Worm (Caenorhabditis elegans) whole organism, L1 larva: ENCODE results near the gene C25F6.1.

Source experiments
- C04F5.9 ChIP-seq: sonication (generic microtip); optimal IDR thresholded peaks from 2 replicates; lab custom pipeline; 2016; ENCODE audit warnings: missing genetic modification characterization, missing compliant biosample characterization
- F16B12.6 ChIP-seq: fragments of 150-350 bp; optimal IDR thresholded peaks from 2 replicates; lab custom pipeline; 2014; ENCODE audit warnings: missing biosample characterization, missing genetic modification characterization
- Y116A8C.19 ChIP-seq: sonication (generic microtip); optimal IDR thresholded peaks from 2 replicates; lab custom pipeline; 2016; ENCODE audit warnings: missing compliant biosample characterization, missing genetic modification characterization, borderline replicate concordance
- blmp-1 ChIP-seq: fragments of 150-350 bp; optimal IDR thresholded peaks from 2 replicates; lab custom pipeline; 2014; ENCODE audit warnings: missing biosample characterization, missing genetic modification characterization
- ceh-8 ChIP-seq: fragments of 200-800 bp; sonication (Bioruptor generic); optimal IDR thresholded peaks from 2 replicates; lab custom pipeline; 2018; ENCODE audit warnings: mild to moderate bottlenecking, missing genetic modification characterization, moderate library complexity, missing compliant biosample characterization
- ceh-82 ChIP-seq, 3 experiments: fragments of 150-350 bp in 1 of 3; sonication (generic microtip) in 2 of 3; optimal IDR thresholded peaks; 2 replicates each; lab custom pipeline; 2014 to 2017; ENCODE audit warnings: missing biosample characterization in 3 of 3, missing genetic modification characterization in 3 of 3
- ceh-90 ChIP-seq: sonication (generic microtip); optimal IDR thresholded peaks from 2 replicates; lab custom pipeline; 2016; ENCODE audit warnings: missing genetic modification characterization, missing compliant biosample characterization
- dpl-1 ChIP-seq, 3 experiments: fragments of 150-350 bp in 2 of 3; sonication (generic microtip) in 1 of 3; optimal IDR thresholded peaks; 2 replicates each; lab custom pipeline; 2014 to 2017; ENCODE audit warnings: missing biosample characterization in 3 of 3, missing genetic modification characterization in 3 of 3, missing genetic modification reagents in 3 of 3
- egl-13 ChIP-seq: sonication (generic microtip); optimal IDR thresholded peaks from 2 replicates; lab custom pipeline; 2016; ENCODE audit warnings: missing genotype, missing genetic modification reagents, missing genetic modification characterization, missing compliant biosample characterization
- elt-2 ChIP-seq: sonication (generic microtip); optimal IDR thresholded peaks from 2 replicates; lab custom pipeline; 2016; ENCODE audit warnings: missing genetic modification characterization, mild to moderate bottlenecking, inconsistent platforms, missing compliant biosample characterization, missing genetic modification reagents
- elt-3 ChIP-seq, 6 experiments: fragments of 150-350 bp in 1 of 6; sonication (generic microtip); optimal IDR thresholded peaks; 2 replicates each; lab custom pipeline; 2017 to 2018; ENCODE audit warnings: missing biosample characterization in 6 of 6, missing genetic modification characterization in 6 of 6, inconsistent platforms in 1 of 6
- fkh-8 ChIP-seq: sonication (generic microtip); optimal IDR thresholded peaks from 2 replicates; lab custom pipeline; 2016; ENCODE audit warnings: mild to moderate bottlenecking, missing genetic modification characterization, missing compliant biosample characterization
- grh-1 ChIP-seq: fragments of 200-800 bp; sonication (Bioruptor generic); IDR thresholded peaks from 2 replicates; pipeline ENCODE4 v1.3.6; 2022; ENCODE audit warnings: missing genetic modification reagents, missing genetic modification characterization, missing compliant biosample characterization
- hlh-17 ChIP-seq: fragments of 200-800 bp; sonication (Bioruptor generic); optimal IDR thresholded peaks from 2 replicates; lab custom pipeline; 2018; ENCODE audit warnings: missing genetic modification characterization, mild to moderate bottlenecking, missing compliant biosample characterization, moderate library complexity, borderline replicate concordance
- hlh-4 ChIP-seq: sonication (generic microtip); optimal IDR thresholded peaks from 2 replicates; lab custom pipeline; 2016; ENCODE audit warnings: mild to moderate bottlenecking, missing genetic modification characterization, missing compliant biosample characterization
- isw-1 ChIP-seq: fragments of 200-800 bp; sonication (Bioruptor generic); IDR thresholded peaks from 2 replicates; pipeline ENCODE4 v1.3.6; 2022; ENCODE audit warnings: missing genetic modification characterization, missing compliant biosample characterization
- lin-13 ChIP-seq: fragments of 150-350 bp; optimal IDR thresholded peaks from 2 replicates; lab custom pipeline; 2014; ENCODE audit warnings: missing biosample characterization, missing genetic modification reagents, missing genetic modification characterization
- lin-14 ChIP-seq: fragments of 200-800 bp; sonication (Bioruptor generic); optimal IDR thresholded peaks from 2 replicates; lab custom pipeline; 2018; ENCODE audit warnings: mild to moderate bottlenecking, missing genetic modification characterization, moderate library complexity, missing compliant biosample characterization
- lin-35 ChIP-seq, 2 experiments: fragments of 150-350 bp; optimal IDR thresholded peaks; 2 replicates each; lab custom pipeline; 2014; ENCODE audit warnings: missing biosample characterization in 2 of 2, missing genetic modification characterization in 2 of 2, missing genetic modification reagents in 2 of 2
- mdl-1 ChIP-seq, 2 experiments: fragments of 150-350 bp; optimal IDR thresholded peaks; 2 replicates each; lab custom pipeline; 2014 to 2017; ENCODE audit warnings: missing biosample characterization in 2 of 2, missing genetic modification characterization in 2 of 2, inconsistent platforms in 1 of 2
- mef-2 ChIP-seq: fragments of 150-350 bp; optimal IDR thresholded peaks from 2 replicates; lab custom pipeline; 2014; ENCODE audit warnings: missing biosample characterization, missing genetic modification characterization
- mep-1 ChIP-seq: fragments of 150-350 bp; optimal IDR thresholded peaks from 2 replicates; lab custom pipeline; 2014; ENCODE audit warnings: missing biosample characterization, missing genetic modification characterization
- nhr-11 ChIP-seq: fragments of 150-350 bp; optimal IDR thresholded peaks from 2 replicates; lab custom pipeline; 2014; ENCODE audit warnings: missing biosample characterization, missing genetic modification characterization
- nhr-19 ChIP-seq: fragments of 200-800 bp; sonication (Bioruptor generic); conservative IDR thresholded peaks from 2 replicates; pipeline ENCODE4 v1.3.6; 2022; ENCODE audit warnings: missing genetic modification characterization, missing compliant biosample characterization
- nhr-20 ChIP-seq: sonication (generic microtip); optimal IDR thresholded peaks from 2 replicates; lab custom pipeline; 2016; ENCODE audit warnings: mild to moderate bottlenecking, missing genetic modification characterization, missing compliant biosample characterization
- nhr-71 ChIP-seq: sonication (generic microtip); optimal IDR thresholded peaks from 2 replicates; lab custom pipeline; 2016; ENCODE audit warnings: mild to moderate bottlenecking, missing genetic modification characterization, moderate library complexity, missing compliant biosample characterization
- nhr-76 ChIP-seq: sonication (generic microtip); optimal IDR thresholded peaks from 2 replicates; lab custom pipeline; 2017; ENCODE audit warnings: missing biosample characterization, missing genetic modification characterization
- nhr-77 ChIP-seq: fragments of 150-350 bp; optimal IDR thresholded peaks from 2 replicates; lab custom pipeline; 2014; ENCODE audit warnings: missing biosample characterization, missing genetic modification characterization
- nhr-84 ChIP-seq: sonication (generic microtip); optimal IDR thresholded peaks from 2 replicates; lab custom pipeline; 2017; ENCODE audit warnings: missing biosample characterization, missing genetic modification characterization
- nhr-85 ChIP-seq: sonication (generic microtip); peaks from one replicate; lab custom pipeline; 2016; ENCODE audit warnings: missing genetic modification characterization, inconsistent platforms, missing compliant biosample characterization
- nhr-90 ChIP-seq: sonication (generic microtip); optimal IDR thresholded peaks from 2 replicates; lab custom pipeline; 2016; ENCODE audit warnings: mild to moderate bottlenecking, missing genetic modification characterization, missing compliant biosample characterization; ENCODE audit not compliant: poor library complexity
- pag-3 ChIP-seq: sonication (generic microtip); optimal IDR thresholded peaks from 2 replicates; lab custom pipeline; 2017; ENCODE audit warnings: missing genetic modification characterization, mild to moderate bottlenecking, missing compliant biosample characterization, antibody characterized with exemption, borderline replicate concordance; ENCODE audit not compliant: insufficient read depth
- pax-3 ChIP-seq: fragments of 200-800 bp; sonication (Bioruptor generic); optimal IDR thresholded peaks from 2 replicates; lab custom pipeline; 2018; ENCODE audit warnings: mild to moderate bottlenecking, missing genetic modification characterization, moderate library complexity, missing compliant biosample characterization
- rnt-1 ChIP-seq: sonication (generic microtip); optimal IDR thresholded peaks from 2 replicates; lab custom pipeline; 2016; ENCODE audit warnings: mild to moderate bottlenecking, missing genetic modification characterization, moderate library complexity, missing compliant biosample characterization
- snpc-4 ChIP-seq: fragments of 150-350 bp; optimal IDR thresholded peaks from 2 replicates; lab custom pipeline; 2014; ENCODE audit warnings: missing biosample characterization, missing genetic modification characterization
- sup-37 ChIP-seq: fragments of 200-800 bp; sonication (Bioruptor generic); optimal IDR thresholded peaks from 2 replicates; lab custom pipeline; 2018; ENCODE audit warnings: mild to moderate bottlenecking, missing genetic modification characterization, missing compliant biosample characterization
- tbx-2 ChIP-seq: sonication (generic microtip); optimal IDR thresholded peaks from 2 replicates; lab custom pipeline; 2016; ENCODE audit warnings: missing genetic modification characterization, missing compliant biosample characterization
- tlp-1 ChIP-seq: fragments of 150-350 bp; optimal IDR thresholded peaks from 2 replicates; lab custom pipeline; 2014; ENCODE audit warnings: missing biosample characterization, missing genetic modification characterization
- unc-130 ChIP-seq: fragments of 150-350 bp; optimal IDR thresholded peaks from 2 replicates; lab custom pipeline; 2017; ENCODE audit warnings: missing biosample characterization, missing genetic modification characterization, inconsistent platforms
- unc-62 ChIP-seq: fragments of 150-350 bp; optimal IDR thresholded peaks from 2 replicates; lab custom pipeline; 2014; ENCODE audit warnings: missing biosample characterization, missing genetic modification reagents, missing genetic modification characterization
- unc-86 ChIP-seq: sonication (generic microtip); optimal IDR thresholded peaks from 2 replicates; lab custom pipeline; 2016; ENCODE audit warnings: missing genetic modification characterization, missing compliant biosample characterization
- unc-98 ChIP-seq: fragments of 200-800 bp; sonication (Bioruptor generic); IDR thresholded peaks from 2 replicates; pipeline ENCODE4 v1.3.6; 2022; ENCODE audit warnings: missing genetic modification characterization, missing compliant biosample characterization
- vab-15 ChIP-seq: sonication (generic microtip); optimal IDR thresholded peaks from 2 replicates; lab custom pipeline; 2017; ENCODE audit warnings: missing genotype, mild to moderate bottlenecking, missing genetic modification characterization, missing compliant biosample characterization
- zag-1 ChIP-seq: fragments of 150-350 bp; optimal IDR thresholded peaks from 2 replicates; lab custom pipeline; 2014; ENCODE audit warnings: missing biosample characterization, missing genetic modification characterization
- zip-4 ChIP-seq: fragments of 200-800 bp; sonication (Bioruptor generic); optimal IDR thresholded peaks from 2 replicates; lab custom pipeline; 2018; ENCODE audit warnings: mild to moderate bottlenecking, missing genetic modification characterization, moderate library complexity, missing compliant biosample characterization
- ztf-4 ChIP-seq: fragments of 150-350 bp; optimal IDR thresholded peaks from 2 replicates; lab custom pipeline; 2014; ENCODE audit warnings: missing biosample characterization, missing genetic modification characterization

Gene C25F6.1

DNA sequence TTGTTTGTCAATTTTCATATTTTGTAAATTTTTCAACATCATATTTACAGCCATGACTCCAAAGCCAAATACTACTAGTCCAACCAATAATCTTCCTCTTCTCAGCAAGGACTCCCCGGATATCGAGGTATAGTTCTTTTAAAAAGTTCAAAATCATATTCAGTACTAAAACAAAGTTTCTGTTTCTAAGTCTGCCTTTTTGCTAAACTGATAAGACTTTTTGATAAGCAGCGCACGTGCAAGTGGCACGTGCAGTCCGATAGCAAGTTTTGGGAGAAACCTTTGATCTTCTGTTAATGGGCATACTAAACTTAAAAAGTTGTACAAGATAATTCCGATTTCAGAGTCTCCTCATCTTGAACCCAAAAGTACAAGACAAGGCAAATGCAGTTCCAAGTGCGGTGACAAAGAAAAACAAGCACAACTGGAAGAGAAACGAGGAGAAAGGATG, 18.4 kb upstream of the C25F6.1 start, which contains the start of gene dpyd-1:
dpyd-1 (plus strand) TSS at position 51 of the 451 bp plus-strand sequence.
- TF ChIP-seq lin-14 (GFP tag; lab: Kevin White, UChicago) (peak; percentile 16), snpc-4 (tag; lab: Kevin White, UChicago) (no peak), blmp-1 (peak; percentile 53), isw-1 (GFP tag; lab: Robert Waterston, UW) (no peak), C04F5.9 (tag; lab: Kevin White, UChicago) (no peak), nhr-20 (peak; percentile 53), elt-2 (peak; percentile 94), nhr-71 (tag; lab: Kevin White, UChicago) (peak; percentile 35), Y116A8C.19 (no peak), nhr-85 (tag; lab: Kevin White, UChicago) (peak; percentile 68), nhr-90 (tag; lab: Kevin White, UChicago) (peak; percentile 24), nhr-76 (no peak), grh-1 (GFP tag; lab: Robert Waterston, UW) (peak; percentile 44), elt-3 (tag; optimal IDR thresholded peaks at IDR 0.05; lab: Kevin White, UChicago) (peak; percentile 73 to 98 (median 88)), mdl-1 (tag; optimal IDR thresholded peaks at IDR 0.05; lab: Kevin White, UChicago) (peak in 1 of 2 experiments; percentile 93), nhr-19 (peak; percentile 34), fkh-8 (no peak), nhr-11 (tag; lab: Kevin White, UChicago) (no peak), dpl-1 (GFP tag; optimal IDR thresholded peaks at IDR 0.05; lab: Kevin White, UChicago) (peak in 1 of 3 experiments; percentile 12), lin-35 (GFP tag; optimal IDR thresholded peaks at IDR 0.05; lab: Kevin White, UChicago) (peak in 1 of 2 experiments; percentile 63), pax-3 (no peak)

- TF ChIP-seq zag-1 (tag; lab: Kevin White, UChicago) (no peak), ceh-8 (GFP tag; lab: Kevin White, UChicago) (no peak), nhr-84 (tag; lab: Kevin White, UChicago) (no peak), rnt-1 (peak; percentile 15), lin-14 (GFP tag; lab: Kevin White, UChicago) (peak; percentile 41), unc-130 (no peak), ztf-4 (no peak), tbx-2 (tag; lab: Kevin White, UChicago) (no peak), sup-37 (GFP tag; lab: Kevin White, UChicago) (no peak), dpl-1 (GFP tag; optimal IDR thresholded peaks at IDR 0.05; lab: Kevin White, UChicago) (no peak), unc-86 (tag; lab: Kevin White, UChicago) (no peak), nhr-85 (tag; lab: Kevin White, UChicago) (peak; percentile 82), unc-62 (GFP tag; lab: Kevin White, UChicago) (no peak), hlh-17 (GFP tag; lab: Kevin White, UChicago) (no peak), ceh-90 (tag; lab: Kevin White, UChicago) (no peak), pax-3 (no peak), blmp-1 (peak; percentile 49), ceh-82 (tag; optimal IDR thresholded peaks at IDR 0.05; lab: Kevin White, UChicago) (no peak)
These were observed 16.1 kb upstream of the C25F6.1 start for ce11 chrX:5470111-5470745.

- no peak for TF ChIP-seq ceh-8 (GFP tag; lab: Kevin White, UChicago)
- peak; percentile 72 for TF ChIP-seq rnt-1
- TF ChIP-seq nhr-20, result peak; percentile 84
- peak; percentile 65 for TF ChIP-seq nhr-19
- TF ChIP-seq tlp-1, result no peak
- no peak for TF ChIP-seq lin-13 (GFP tag; lab: Kevin White, UChicago)
- no peak for TF ChIP-seq ceh-90 (tag; lab: Kevin White, UChicago)
- no peak for TF ChIP-seq unc-98 (GFP tag; lab: Robert Waterston, UW)
- TF ChIP-seq mep-1, result peak; percentile 64
- TF ChIP-seq F16B12.6, result no peak
- TF ChIP-seq C04F5.9 (tag; lab: Kevin White, UChicago), result no peak
- TF ChIP-seq nhr-84 (tag; lab: Kevin White, UChicago), result no peak
- TF ChIP-seq mef-2 (tag; lab: Kevin White, UChicago), result no peak
- TF ChIP-seq unc-86 (tag; lab: Kevin White, UChicago), result no peak
- no peak for TF ChIP-seq Y116A8C.19
- TF ChIP-seq hlh-4, result no peak
- TF ChIP-seq zip-4 (GFP tag; lab: Kevin White, UChicago), result no peak
- no peak for TF ChIP-seq egl-13 (tag; lab: Kevin White, UChicago)
- peak; percentile 94 for TF ChIP-seq nhr-85 (tag; lab: Kevin White, UChicago)
- TF ChIP-seq hlh-17 (GFP tag; lab: Kevin White, UChicago), result no peak
- TF ChIP-seq zag-1 (tag; lab: Kevin White, UChicago), result no peak
- TF ChIP-seq pag-3 (tag; lab: Kevin White, UChicago), result no peak
- peak; percentile 85 for TF ChIP-seq nhr-77 (tag; lab: Kevin White, UChicago)
- TF ChIP-seq fkh-8, result peak; percentile 59
- TF ChIP-seq vab-15 (tag; lab: Kevin White, UChicago), result no peak
These were observed 11.1 kb upstream of the C25F6.1 start for ce11 chrX:5475164-5475576.
